Fruit fly (Drosophila melanogaster) whole organism, embryonic: ENCODE data around the gene CG1542.

Experiments
- Aef1 ChIP-seq: fragments of 200-800 bp; sonication (Bioruptor generic); IDR thresholded peaks from 3 replicates; pipeline ENCODE4 v1.3.6; 2022; ENCODE audit warnings: missing biosample characterization, missing genetic modification characterization
- Atf3 ChIP-seq: fragments of 200-800 bp; sonication (Bioruptor generic); optimal IDR thresholded peaks from 3 replicates; lab custom pipeline; 2016; ENCODE audit warnings: missing biosample characterization, missing genetic modification characterization
- CG10147 ChIP-seq: fragments of 200-800 bp; sonication (Bioruptor generic); optimal IDR thresholded peaks from 2 replicates; lab custom pipeline; 2019; ENCODE audit warnings: missing biosample characterization, mild to moderate bottlenecking, missing genetic modification characterization, moderate library complexity
- CG10321 ChIP-seq: fragments of 200-800 bp; sonication (Bioruptor generic); IDR thresholded peaks from 2 replicates; pipeline ENCODE4 v1.3.6; 2022; ENCODE audit warnings: missing biosample characterization, missing genetic modification characterization
- CG11560 ChIP-seq: fragments of 200-800 bp; sonication (Bioruptor generic); IDR thresholded peaks from 3 replicates; pipeline ENCODE4 v1.3.6; 2022; ENCODE audit warnings: missing biosample characterization, missing genetic modification characterization
- CG12071 ChIP-seq: fragments of 200-800 bp; sonication (Bioruptor generic); optimal IDR thresholded peaks from 3 replicates; lab custom pipeline; 2018; ENCODE audit warnings: missing biosample characterization, mild to moderate bottlenecking, missing genetic modification characterization
- CG13287 ChIP-seq: fragments of 200-800 bp; sonication (Bioruptor generic); IDR thresholded peaks from 2 replicates; pipeline ENCODE4 v1.3.6; 2022; ENCODE audit warnings: missing biosample characterization, missing genetic modification characterization; ENCODE audit not compliant: partially characterized antibody
- CG13775 ChIP-seq: fragments of 200-800 bp; sonication (Bioruptor generic); optimal IDR thresholded peaks from 3 replicates; lab custom pipeline; 2017; ENCODE audit warnings: missing biosample characterization, mild to moderate bottlenecking, missing genetic modification characterization
- CG13894 ChIP-seq: fragments of 200-800 bp; sonication (Bioruptor generic); optimal IDR thresholded peaks from 3 replicates; lab custom pipeline; 2018; ENCODE audit warnings: missing biosample characterization, mild to moderate bottlenecking, missing genetic modification characterization, moderate library complexity
- CG16779 ChIP-seq: fragments of 200-800 bp; sonication (Bioruptor generic); IDR thresholded peaks from 2 replicates; pipeline ENCODE4 v1.3.6; 2022; ENCODE audit warnings: missing biosample characterization, missing genetic modification characterization
- CG17385 ChIP-seq: fragments of 200-800 bp; sonication (Bioruptor generic); optimal IDR thresholded peaks from 3 replicates; lab custom pipeline; 2018; ENCODE audit warnings: missing biosample characterization, mild to moderate bottlenecking, missing genetic modification characterization
- CG1832 ChIP-seq: fragments of 200-800 bp; sonication (Bioruptor generic); optimal IDR thresholded peaks from 2 replicates; lab custom pipeline; 2017; ENCODE audit warnings: missing biosample characterization, mild to moderate bottlenecking, missing genetic modification characterization, inconsistent platforms
- CG31365 ChIP-seq: fragments of 200-800 bp; sonication (Bioruptor generic); optimal IDR thresholded peaks from 2 replicates; lab custom pipeline; 2018; ENCODE audit warnings: missing biosample characterization, mild to moderate bottlenecking, missing genetic modification characterization
- CG4360 ChIP-seq: fragments of 200-800 bp; sonication (Bioruptor generic); IDR thresholded peaks from 2 replicates; pipeline ENCODE4 v1.3.6; 2022; ENCODE audit warnings: missing biosample characterization, missing genetic modification characterization
- CG6254 ChIP-seq: fragments of 200-800 bp; sonication (Bioruptor generic); optimal IDR thresholded peaks from 3 replicates; lab custom pipeline; 2017; ENCODE audit warnings: mild to moderate bottlenecking, missing biosample characterization, missing genetic modification reagents, missing genetic modification characterization
- CG7745 ChIP-seq: fragments of 200-800 bp; sonication (Bioruptor generic); optimal IDR thresholded peaks from 2 replicates; lab custom pipeline; 2018; ENCODE audit warnings: missing biosample characterization, mild to moderate bottlenecking, missing genetic modification characterization, moderate library complexity
- CkIIα-i1 ChIP-seq: fragments of 200-800 bp; sonication (Bioruptor generic); IDR thresholded peaks from 2 replicates; pipeline ENCODE4 v1.3.6; 2022; ENCODE audit warnings: missing biosample characterization, missing genetic modification characterization
- CoRest ChIP-seq: fragments of 200-800 bp; sonication (Bioruptor generic); optimal IDR thresholded peaks from 3 replicates; lab custom pipeline; 2018; ENCODE audit warnings: missing biosample characterization, mild to moderate bottlenecking, missing genetic modification characterization, moderate library complexity
- Dip3 ChIP-seq: fragments of 200-800 bp; sonication (Bioruptor generic); optimal IDR thresholded peaks from 3 replicates; lab custom pipeline; 2016; ENCODE audit warnings: missing biosample characterization, missing genetic modification characterization
- Doc3 ChIP-seq: fragments of 200-800 bp; sonication (Bioruptor generic); IDR thresholded peaks from 3 replicates; pipeline ENCODE4 v1.3.6; 2022; ENCODE audit warnings: missing biosample characterization, missing genetic modification characterization; ENCODE audit not compliant: partially characterized antibody
- Elba2 ChIP-seq: fragments of 200-800 bp; sonication (Bioruptor generic); optimal IDR thresholded peaks from 3 replicates; lab custom pipeline; 2016; ENCODE audit warnings: missing biosample characterization, missing genetic modification characterization
- Gug ChIP-seq: fragments of 200-800 bp; sonication (Bioruptor generic); IDR thresholded peaks from 4 replicates; pipeline ENCODE4 v1.3.6; 2022; ENCODE audit warnings: missing biosample characterization, missing genetic modification characterization
- Hey ChIP-seq: fragments of 200-800 bp; sonication (Bioruptor generic); optimal IDR thresholded peaks from 3 replicates; lab custom pipeline; 2018; ENCODE audit warnings: missing biosample characterization, mild to moderate bottlenecking, missing genetic modification characterization
- Hr78 ChIP-seq, 2 experiments: fragments of 200-800 bp in 1 of 2; fragments of >200 bp in 1 of 2; sonication (Bioruptor generic) in 1 of 2; optimal IDR thresholded peaks; 2 replicates each; lab custom pipeline; 2017 to 2019; ENCODE audit warnings: missing biosample characterization in 2 of 2, missing genetic modification characterization in 2 of 2, mild to moderate bottlenecking in 1 of 2, moderate library complexity in 1 of 2
- Mad ChIP-seq: fragments of 200-800 bp; sonication (Bioruptor generic); optimal IDR thresholded peaks from 2 replicates; lab custom pipeline; 2016; ENCODE audit warnings: missing biosample characterization, missing genetic modification characterization
- NK7.1 ChIP-seq: fragments of 200-800 bp; sonication (Bioruptor generic); optimal IDR thresholded peaks from 3 replicates; lab custom pipeline; 2016; ENCODE audit warnings: missing biosample characterization, missing genetic modification characterization
- Pdp1 ChIP-seq, 2 experiments: fragments of 200-800 bp; sonication (Bioruptor generic); optimal IDR thresholded peaks; 3 replicates each; lab custom pipeline; 2016; ENCODE audit warnings: missing biosample characterization in 2 of 2, missing genetic modification characterization in 2 of 2, mild to moderate bottlenecking in 1 of 2, moderate library complexity in 1 of 2
- Ptx1 ChIP-seq: fragments of 200-800 bp; sonication (Bioruptor generic); IDR thresholded peaks from 2 replicates; pipeline ENCODE4 v1.3.6; 2022; ENCODE audit warnings: missing biosample characterization, missing genetic modification characterization
- Sox102F ChIP-seq: fragments of 200-800 bp; sonication (Bioruptor generic); optimal IDR thresholded peaks from 2 replicates; lab custom pipeline; 2018; ENCODE audit warnings: missing biosample characterization, mild to moderate bottlenecking, missing genetic modification characterization, moderate library complexity
- ase ChIP-seq: fragments of 200-800 bp; sonication (Bioruptor generic); IDR thresholded peaks from 3 replicates; pipeline ENCODE4 v1.3.6; 2022; ENCODE audit warnings: missing biosample characterization, missing genetic modification characterization
- cas ChIP-seq: fragments of 200-800 bp; sonication (Bioruptor generic); IDR thresholded peaks from 2 replicates; pipeline ENCODE4 v1.3.6; 2022; ENCODE audit warnings: missing biosample characterization, missing genetic modification characterization
- cg ChIP-seq: fragments of 200-800 bp; sonication (Bioruptor generic); optimal IDR thresholded peaks from 3 replicates; lab custom pipeline; 2019; ENCODE audit warnings: missing biosample characterization, mild to moderate bottlenecking, missing genetic modification characterization, moderate library complexity
- chinmo ChIP-seq: fragments of 200-800 bp; sonication (Bioruptor generic); IDR thresholded peaks from 4 replicates; pipeline ENCODE4 v1.3.6; 2022; ENCODE audit warnings: missing biosample characterization, missing genetic modification characterization; ENCODE audit not compliant: partially characterized antibody
- danr ChIP-seq: fragments of 200-800 bp; sonication (Bioruptor generic); IDR thresholded peaks from 2 replicates; pipeline ENCODE4 v1.3.6; 2022; ENCODE audit warnings: missing biosample characterization, missing genetic modification characterization
- fd102C ChIP-seq: fragments of 200-800 bp; sonication (Bioruptor generic); optimal IDR thresholded peaks from 2 replicates; lab custom pipeline; 2018; ENCODE audit warnings: missing biosample characterization, mild to moderate bottlenecking, missing genetic modification characterization, moderate library complexity
- gfzf ChIP-seq: fragments of 200-800 bp; sonication (Bioruptor generic); optimal IDR thresholded peaks from 2 replicates; lab custom pipeline; 2016; ENCODE audit warnings: missing biosample characterization, mild to moderate bottlenecking, missing genetic modification characterization, moderate library complexity
- kah ChIP-seq: fragments of 200-800 bp; sonication (Bioruptor generic); optimal IDR thresholded peaks from 2 replicates; lab custom pipeline; 2018; ENCODE audit warnings: missing biosample characterization, mild to moderate bottlenecking, missing genetic modification characterization
- nerfin-1 ChIP-seq: fragments of 200-800 bp; sonication (Bioruptor generic); optimal IDR thresholded peaks from 3 replicates; lab custom pipeline; 2019; ENCODE audit warnings: missing biosample characterization, mild to moderate bottlenecking, missing genetic modification characterization, moderate library complexity
- nmo ChIP-seq: fragments of 200-800 bp; sonication (Bioruptor generic); optimal IDR thresholded peaks from 2 replicates; lab custom pipeline; 2018; ENCODE audit warnings: missing biosample characterization, mild to moderate bottlenecking, missing genetic modification characterization, moderate library complexity
- pb ChIP-seq: fragments of 200-800 bp; sonication (Bioruptor generic); optimal IDR thresholded peaks from 3 replicates; lab custom pipeline; 2016; ENCODE audit warnings: missing biosample characterization, missing genetic modification characterization
- pros ChIP-seq: fragments of 200-800 bp; sonication (Bioruptor generic); optimal IDR thresholded peaks from 3 replicates; lab custom pipeline; 2019; ENCODE audit warnings: missing biosample characterization, mild to moderate bottlenecking, missing genetic modification characterization, moderate library complexity
- repo ChIP-seq: fragments of 200-800 bp; sonication (Bioruptor generic); optimal IDR thresholded peaks from 2 replicates; lab custom pipeline; 2016; ENCODE audit warnings: missing biosample characterization, missing genetic modification characterization
- sna ChIP-seq: fragments of 200-800 bp; sonication (Bioruptor generic); IDR thresholded peaks from 2 replicates; pipeline ENCODE4 v1.3.6; 2022; ENCODE audit warnings: missing biosample characterization, missing genetic modification characterization; ENCODE audit not compliant: partially characterized antibody
- sr ChIP-seq: fragments of 200-800 bp; sonication (Bioruptor generic); IDR thresholded peaks from 3 replicates; pipeline ENCODE4 v1.3.6; 2022; ENCODE audit warnings: missing biosample characterization, missing genetic modification characterization
- ssp ChIP-seq: fragments of 200-800 bp; sonication (Bioruptor generic); IDR thresholded peaks from 2 replicates; pipeline ENCODE4 v1.3.6; 2022; ENCODE audit warnings: missing biosample characterization, missing genetic modification characterization
- tna ChIP-seq: fragments of 200-800 bp; sonication (Bioruptor generic); IDR thresholded peaks from 2 replicates; pipeline ENCODE4 v1.3.6; 2022; ENCODE audit warnings: missing biosample characterization, missing genetic modification characterization; ENCODE audit not compliant: partially characterized antibody
- unpg ChIP-seq: fragments of 200-800 bp; sonication (Bioruptor generic); optimal IDR thresholded peaks from 3 replicates; lab custom pipeline; 2018; ENCODE audit warnings: missing biosample characterization, mild to moderate bottlenecking, missing genetic modification characterization, moderate library complexity
- vfl ChIP-seq: fragments of 200-800 bp; sonication (Bioruptor generic); optimal IDR thresholded peaks from 2 replicates; lab custom pipeline; 2016; ENCODE audit warnings: missing biosample characterization, missing genetic modification characterization

Gene CG1542

dm6 chr3R:31218997-31219992 is 6.0 kb downstream of the CG1542 start, which contains the start of gene ATPsynC:
Gene ATPsynC (minus strand): TSS chr3R:31219630.
- TF ChIP-seq Dip3 (GFP tag; lab: Kevin White, UChicago) (no peak), Gug (GFP tag; lab: Robert Waterston, UW) (no peak), CG11560 (tag; lab: Robert Waterston, UW) (no peak), CoRest (peak; percentile 25), CG10321 (GFP tag; lab: Robert Waterston, UW) (no peak), CG6254 (GFP tag; lab: Kevin White, UChicago) (peak; percentile 49), CG12071 (peak; percentile 57), NK7.1 (GFP tag; lab: Kevin White, UChicago) (no peak), CG13775 (GFP tag; lab: Kevin White, UChicago) (no peak), Aef1 (no peak), danr (GFP tag; lab: Robert Waterston, UW) (no peak), CG4360 (no peak), CG13287 (no peak), Mad (GFP tag; lab: Kevin White, UChicago) (peak; percentile 41), repo (GFP tag; lab: Kevin White, UChicago) (peak; percentile 33), ssp (GFP tag; lab: Robert Waterston, UW) (no peak), pros (GFP tag; lab: Kevin White, UChicago) (peak; percentile 8), Ptx1 (GFP tag; lab: Robert Waterston, UW) (no peak), CkIIα-i1 (no peak), pb (GFP tag; lab: Kevin White, UChicago) (peak; percentile 51), sna (GFP tag; lab: Robert Waterston, UW) (no peak), sr (GFP tag; lab: Robert Waterston, UW) (no peak), Doc3 (no peak), tna (GFP tag; lab: Robert Waterston, UW) (no peak), Pdp1 (GFP tag; optimal IDR thresholded peaks at IDR 0.05; lab: Kevin White, UChicago) (peak in 1 of 2 experiments; percentile 98), CG31365 (tag; lab: Kevin White, UChicago) (peak; percentile 69), Hey (tag; lab: Kevin White, UChicago) (no peak), fd102C (peak; percentile 7), nerfin-1 (tag; lab: Kevin White, UChicago) (peak; percentile 77), vfl (no peak), Hr78 (GFP tag; optimal IDR thresholded peaks at IDR 0.05; lab: Kevin White, UChicago) (peak in 1 of 2 experiments; percentile 17), CG7745 (tag; lab: Kevin White, UChicago) (no peak), CG1832 (no peak), CG10147 (GFP tag; lab: Kevin White, UChicago) (no peak), Atf3 (GFP tag; lab: Kevin White, UChicago) (peak; percentile 22), cas (GFP tag; lab: Robert Waterston, UW) (no peak), chinmo (GFP tag; lab: Robert Waterston, UW) (no peak), ase (no peak), CG13894 (tag; lab: Kevin White, UChicago) (peak; percentile 82), CG16779 (GFP tag; lab: Robert Waterston, UW) (no peak), unpg (GFP tag; lab: Kevin White, UChicago) (peak; percentile 2), gfzf (GFP tag; lab: Kevin White, UChicago) (peak; percentile 100), Sox102F (no peak), kah (GFP tag; lab: Kevin White, UChicago) (no peak), Elba2 (GFP tag; lab: Kevin White, UChicago) (peak; percentile 79), CG17385 (GFP tag; lab: Kevin White, UChicago) (peak; percentile 49), cg (GFP tag; lab: Kevin White, UChicago) (peak; percentile 89), nmo (peak; percentile 65)
